Fruit fly (Drosophila melanogaster): ENCODE measurements around the gene grn.

grn gene

dm6 chr3R:8193120-8193519 is 11.9 kb upstream of the grn start:
- no peak for TF ChIP-seq oc (tag; optimal IDR thresholded peaks at IDR 0.05)
- TF ChIP-seq gce (GFP tag; IDR thresholded peaks at IDR 0.05) = no peak
- TF ChIP-seq gsb-n (tag; optimal IDR thresholded peaks at IDR 0.05) = peak; percentile 79
- TF ChIP-seq prd (optimal IDR thresholded peaks at IDR 0.05) = no peak
- TF ChIP-seq prd (GFP tag; IDR thresholded peaks at IDR 0.05) = peak; percentile 42; the same call in 1 of the 3 replicates
- TF ChIP-seq CG6254 (GFP tag; optimal IDR thresholded peaks at IDR 0.05) = no peak
- TF ChIP-seq Ada2b (GFP tag; IDR thresholded peaks at IDR 0.05) = no peak
- TF ChIP-seq zen (tag; optimal IDR thresholded peaks at IDR 0.05) = peak; percentile 73
- no peak for TF ChIP-seq CG16863 (GFP tag; optimal IDR thresholded peaks at IDR 0.05)
- no peak for TF ChIP-seq CG11504 (tag; optimal IDR thresholded peaks at IDR 0.05)
- TF ChIP-seq knrl (GFP tag; IDR thresholded peaks at IDR 0.05; ENCODE audit: partially characterized antibody) = no peak
- peak; percentile 11; the same call in 1 of the 3 replicates for TF ChIP-seq CG16813 (GFP tag; IDR thresholded peaks at IDR 0.05; ENCODE audit: partially characterized antibody)
- peak; percentile 64 for TF ChIP-seq cad (GFP tag; optimal IDR thresholded peaks at IDR 0.05)

DNA sequence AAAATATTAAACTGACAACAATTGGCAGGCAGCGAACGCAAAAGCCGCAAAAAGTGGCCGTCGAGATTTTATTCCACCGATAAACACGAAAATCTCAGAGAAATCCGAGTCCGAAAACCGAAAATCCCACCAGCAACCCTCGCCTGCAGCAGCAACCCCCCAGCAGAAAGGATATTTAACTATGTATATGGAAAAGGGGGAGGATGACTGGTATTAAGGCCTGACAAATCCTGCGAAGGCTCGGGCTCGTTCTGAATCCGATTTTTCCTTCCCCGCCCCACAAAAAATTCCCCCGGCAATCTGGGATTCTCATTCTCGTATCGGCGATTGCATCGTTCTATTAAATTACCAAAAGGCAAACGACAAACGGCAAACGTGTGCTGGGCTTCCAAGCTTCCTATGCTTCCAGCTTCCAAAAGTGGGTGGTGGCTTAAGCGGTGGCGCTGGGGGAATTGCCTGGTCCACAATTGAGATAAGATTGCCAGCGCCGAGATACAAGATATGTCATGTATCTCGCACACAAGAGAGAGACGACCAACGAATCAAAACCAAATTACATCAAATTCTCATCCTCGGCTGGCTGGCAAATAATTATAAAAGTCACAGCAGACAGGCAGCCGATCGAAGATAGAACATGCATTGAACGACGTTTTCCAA is 11.1 kb upstream of the grn start:
- TF ChIP-seq Hey (tag; optimal IDR thresholded peaks at IDR 0.05) (peak; percentile 34), Jarid2 (GFP tag; optimal IDR thresholded peaks at IDR 0.05) (no peak), sens (GFP tag) (peak; percentile 22), oc (tag; optimal IDR thresholded peaks at IDR 0.05) (peak; percentile 35), Nf-YC (tag; optimal IDR thresholded peaks at IDR 0.05) (peak; percentile 52), Nf-YB (GFP tag; optimal IDR thresholded peaks at IDR 0.05) (peak; percentile 78), nom (GFP tag; optimal IDR thresholded peaks at IDR 0.05) (no peak), grn (GFP tag; optimal IDR thresholded peaks at IDR 0.05) (peak; percentile 96)

DNA sequence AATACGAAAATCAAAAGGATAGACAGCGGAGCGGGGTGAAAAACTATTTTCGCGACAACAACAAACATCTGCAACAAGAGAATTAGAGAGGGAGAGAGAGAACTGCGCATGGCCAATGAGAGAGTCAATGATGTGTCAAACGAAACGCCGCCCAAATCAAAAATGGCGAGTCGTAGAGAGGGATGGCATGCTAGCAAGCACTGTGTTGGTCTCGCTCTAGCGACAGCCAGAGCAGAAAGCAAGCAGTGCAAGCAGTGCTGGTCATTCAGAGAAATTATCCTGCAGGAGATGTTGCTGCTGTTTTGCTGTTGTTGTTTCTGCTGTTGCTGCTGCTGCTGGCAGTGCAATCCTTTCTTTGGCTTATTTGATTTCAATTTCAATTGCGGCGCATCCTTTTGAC is 9.6 kb upstream of the grn start:
- TF ChIP-seq pnt (GFP tag; optimal IDR thresholded peaks at IDR 0.05) (no peak), chinmo (GFP tag; IDR thresholded peaks at IDR 0.05; ENCODE audit: partially characterized antibody) (peak; percentile 89; the same call in 3 of the 4 replicates), CG14860 (GFP tag; IDR thresholded peaks at IDR 0.05; ENCODE audit: partially characterized antibody) (0 out of 3 replicates have a peak, but pooled peaks have one; percentile 25), Kr (GFP tag; optimal IDR thresholded peaks at IDR 0.05) (no peak), CG2199 (GFP tag; IDR thresholded peaks at IDR 0.05) (peak; percentile 77; the same call in 1 of the 3 replicates), CG16813 (GFP tag; IDR thresholded peaks at IDR 0.05; ENCODE audit: partially characterized antibody) (peak; percentile 47; the same call in 2 of the 3 replicates), CG4424 (GFP tag; optimal IDR thresholded peaks at IDR 0.05) (no peak), CG6791 (GFP tag; IDR thresholded peaks at IDR 0.05; ENCODE audit: partially characterized antibody) (0 out of 3 replicates have a peak, but pooled peaks have one; percentile 30), CG42726 (GFP tag; IDR thresholded peaks at IDR 0.05; ENCODE audit: partially characterized antibody) (peak; percentile 71), Med (GFP tag) (peak; percentile 63), CoRest (tag; optimal IDR thresholded peaks at IDR 0.05) (peak; percentile 82), Hr78 (GFP tag; optimal IDR thresholded peaks at IDR 0.05) (peak in 1 of 2 experiments; percentile 12), ewg (GFP tag; optimal IDR thresholded peaks at IDR 0.05) (peak; percentile 98), CG1832 (GFP tag; optimal IDR thresholded peaks at IDR 0.05) (peak; percentile 98), Mad (GFP tag; optimal IDR thresholded peaks at IDR 0.05) (peak; percentile 5), Dbx (GFP tag; IDR thresholded peaks at IDR 0.05) (peak; percentile 45; the same call in 1 of the 3 replicates), HLH4C (GFP tag; IDR thresholded peaks at IDR 0.05; ENCODE audit: partially characterized antibody) (peak; percentile 49; the same call in 1 of the 3 replicates), so (GFP tag; IDR thresholded peaks at IDR 0.05) (0 out of 3 replicates have a peak, but pooled peaks have one; percentile 11), phol (tag; optimal IDR thresholded peaks at IDR 0.05) (peak; percentile 88), CG10321 (GFP tag; IDR thresholded peaks at IDR 0.05) (peak; percentile 99), zen (tag; optimal IDR thresholded peaks at IDR 0.05) (peak; percentile 57), Ets97D (GFP tag; optimal IDR thresholded peaks at IDR 0.05) (peak; percentile 11), CG3163 (GFP tag; optimal IDR thresholded peaks at IDR 0.05) (peak; percentile 17), vvl (GFP tag; IDR thresholded peaks at IDR 0.05) (peak; percentile 59), HLHmδ (GFP tag; optimal IDR thresholded peaks at IDR 0.05) (peak; percentile 13), abd-A (tag; optimal IDR thresholded peaks at IDR 0.05) (peak; percentile 64), twi (tag; optimal IDR thresholded peaks at IDR 0.05) (peak; percentile 40)

Measured in whole organism, embryonic.